Worm (Caenorhabditis elegans): ENCODE results near the gene lgc-24.

ce11 chrX:12038728-12039127 lies 29.6 kb upstream of the lgc-24 start:
- TF ChIP-seq flt-1 (GFP tag; IDR thresholded peaks at IDR 0.05) (no peak), klf-2 (GFP tag; conservative IDR thresholded peaks at IDR 0.05) (no peak), ref-1 (GFP tag; conservative IDR thresholded peaks at IDR 0.05) (no peak), cog-1 (tag; optimal IDR thresholded peaks at IDR 0.05) (no peak), T22C8.4 (GFP tag; IDR thresholded peaks at IDR 0.05) (no peak), ztf-29 (GFP tag; IDR thresholded peaks at IDR 0.05) (no peak), ztf-23 (GFP tag; IDR thresholded peaks at IDR 0.05) (no peak)
